Fruit fly (Drosophila melanogaster) whole organism, embryonic: ENCODE data around the gene CG44174.

Source experiments
- Abd-B ChIP-seq: fragments of 200-800 bp; sonication (Bioruptor generic); optimal IDR thresholded peaks from 2 replicates; lab custom pipeline; 2018; ENCODE audit warnings: missing biosample characterization, mild to moderate bottlenecking, missing genetic modification characterization, moderate library complexity
- Asciz ChIP-seq: fragments of 200-800 bp; sonication (Bioruptor generic); optimal IDR thresholded peaks from 2 replicates; lab custom pipeline; 2017; ENCODE audit warnings: missing biosample characterization, mild to moderate bottlenecking, missing genetic modification characterization, missing genetic modification reagents
- Atf3 ChIP-seq: fragments of 200-800 bp; sonication (Bioruptor generic); optimal IDR thresholded peaks from 3 replicates; lab custom pipeline; 2016; ENCODE audit warnings: missing biosample characterization, missing genetic modification characterization
- B-H2 ChIP-seq: fragments of 200-800 bp; sonication (Bioruptor generic); optimal IDR thresholded peaks from 2 replicates; lab custom pipeline; 2018; ENCODE audit warnings: missing biosample characterization, mild to moderate bottlenecking, missing genetic modification characterization
- CG10147 ChIP-seq: fragments of 200-800 bp; sonication (Bioruptor generic); optimal IDR thresholded peaks from 2 replicates; lab custom pipeline; 2019; ENCODE audit warnings: missing biosample characterization, mild to moderate bottlenecking, missing genetic modification characterization, moderate library complexity
- CG10321 ChIP-seq: fragments of 200-800 bp; sonication (Bioruptor generic); IDR thresholded peaks from 2 replicates; pipeline ENCODE4 v1.3.6; 2022; ENCODE audit warnings: missing biosample characterization, missing genetic modification characterization
- CG13287 ChIP-seq: fragments of 200-800 bp; sonication (Bioruptor generic); IDR thresholded peaks from 2 replicates; pipeline ENCODE4 v1.3.6; 2022; ENCODE audit warnings: missing biosample characterization, missing genetic modification characterization; ENCODE audit not compliant: partially characterized antibody
- CG14710 ChIP-seq: fragments of 200-800 bp; sonication (Bioruptor generic); optimal IDR thresholded peaks from 3 replicates; lab custom pipeline; 2019; ENCODE audit warnings: missing biosample characterization, mild to moderate bottlenecking, missing genetic modification characterization, moderate library complexity
- CG17361 ChIP-seq: fragments of 200-800 bp; sonication (Bioruptor generic); IDR thresholded peaks from 3 replicates; pipeline ENCODE4 v1.3.6; 2022; ENCODE audit warnings: missing biosample characterization, missing genetic modification characterization
- CG17385 ChIP-seq: fragments of 200-800 bp; sonication (Bioruptor generic); optimal IDR thresholded peaks from 3 replicates; lab custom pipeline; 2018; ENCODE audit warnings: missing biosample characterization, mild to moderate bottlenecking, missing genetic modification characterization
- CG2712 ChIP-seq: fragments of 200-800 bp; optimal IDR thresholded peaks from 3 replicates; lab custom pipeline; 2019; ENCODE audit warnings: missing biosample characterization, mild to moderate bottlenecking, missing genetic modification characterization, moderate library complexity
- CG3163 ChIP-seq: fragments of 200-800 bp; sonication (Bioruptor generic); optimal IDR thresholded peaks from 3 replicates; lab custom pipeline; 2016; ENCODE audit warnings: missing biosample characterization, missing genetic modification characterization
- CG32767 ChIP-seq: fragments of 200-800 bp; sonication (Bioruptor generic); IDR thresholded peaks from 2 replicates; pipeline ENCODE4 v1.3.6; 2022; ENCODE audit warnings: missing biosample characterization, missing genetic modification characterization
- CG34376 ChIP-seq: fragments of 200-800 bp; sonication (Bioruptor generic); optimal IDR thresholded peaks from 2 replicates; lab custom pipeline; 2018; ENCODE audit warnings: missing biosample characterization, mild to moderate bottlenecking, missing genetic modification characterization
- CG3847 ChIP-seq: fragments of 200-800 bp; sonication (Bioruptor generic); IDR thresholded peaks from 2 replicates; pipeline ENCODE4 v1.3.6; 2022; ENCODE audit warnings: missing biosample characterization, missing genetic modification characterization
- CG3995 ChIP-seq: fragments of 200-800 bp; sonication (Bioruptor generic); optimal IDR thresholded peaks from 3 replicates; lab custom pipeline; 2016; ENCODE audit warnings: missing biosample characterization, missing genetic modification characterization
- CG4328 ChIP-seq: fragments of 200-800 bp; sonication (Bioruptor generic); optimal IDR thresholded peaks from 3 replicates; lab custom pipeline; 2017; ENCODE audit warnings: missing biosample characterization, missing genetic modification reagents, missing genetic modification characterization
- CG4404 ChIP-seq: fragments of 200-800 bp; sonication (Bioruptor generic); IDR thresholded peaks from 2 replicates; pipeline ENCODE4 v1.3.6; 2022; ENCODE audit warnings: missing biosample characterization, missing genetic modification characterization
- CG5245 ChIP-seq: fragments of 200-800 bp; sonication (Bioruptor generic); optimal IDR thresholded peaks from 3 replicates; lab custom pipeline; 2016; ENCODE audit warnings: missing biosample characterization, missing genetic modification characterization
- CG6254 ChIP-seq: fragments of 200-800 bp; sonication (Bioruptor generic); optimal IDR thresholded peaks from 3 replicates; lab custom pipeline; 2017; ENCODE audit warnings: mild to moderate bottlenecking, missing biosample characterization, missing genetic modification reagents, missing genetic modification characterization
- CG6765 ChIP-seq: fragments of 200-800 bp; sonication (Bioruptor generic); optimal IDR thresholded peaks from 3 replicates; lab custom pipeline; 2017; ENCODE audit warnings: missing biosample characterization, mild to moderate bottlenecking, missing genetic modification characterization
- CG6791 ChIP-seq: fragments of 200-800 bp; sonication (Bioruptor generic); IDR thresholded peaks from 3 replicates; pipeline ENCODE4 v1.3.6; 2022; ENCODE audit warnings: missing biosample characterization, missing genetic modification characterization; ENCODE audit not compliant: partially characterized antibody
- CG7372 ChIP-seq: fragments of 200-800 bp; sonication (Bioruptor generic); IDR thresholded peaks from 2 replicates; pipeline ENCODE4 v1.3.6; 2022; ENCODE audit warnings: missing biosample characterization, missing genetic modification characterization
- CG7987 ChIP-seq: fragments of 200-800 bp; sonication (Bioruptor generic); optimal IDR thresholded peaks from 2 replicates; lab custom pipeline; 2018; ENCODE audit warnings: missing biosample characterization, mild to moderate bottlenecking, missing genetic modification characterization, moderate library complexity
- CG8765 ChIP-seq: fragments of 200-800 bp; sonication (Bioruptor generic); IDR thresholded peaks from 2 replicates; pipeline ENCODE4 v1.3.6; 2022; ENCODE audit warnings: missing biosample characterization, missing genetic modification characterization
- CG8944 ChIP-seq: fragments of 200-800 bp; sonication (Bioruptor generic); optimal IDR thresholded peaks from 3 replicates; lab custom pipeline; 2016; ENCODE audit warnings: missing biosample characterization, missing genetic modification characterization
- CHES-1-like ChIP-seq: fragments of 200-800 bp; sonication (Bioruptor generic); optimal IDR thresholded peaks from 2 replicates; lab custom pipeline; 2016; ENCODE audit warnings: missing biosample characterization, missing genetic modification characterization
- Dp ChIP-seq: fragments of 200-800 bp; sonication (Bioruptor generic); optimal IDR thresholded peaks from 2 replicates; lab custom pipeline; 2018; ENCODE audit warnings: missing biosample characterization, mild to moderate bottlenecking, missing genetic modification characterization, moderate library complexity
- Hand ChIP-seq: fragments of 200-800 bp; sonication (Bioruptor generic); optimal IDR thresholded peaks from 2 replicates; lab custom pipeline; 2017; ENCODE audit warnings: mild to moderate bottlenecking, missing biosample characterization, missing genetic modification reagents, missing genetic modification characterization
- Med ChIP-seq: fragments of 200-800 bp; sonication (Bioruptor generic); peaks from one replicate; lab custom pipeline; 2016; ENCODE audit warnings: missing biosample characterization, missing genetic modification characterization, mild to moderate bottlenecking, inconsistent platforms, moderate library complexity
- PHDP ChIP-seq: fragments of 200-800 bp; sonication (Bioruptor generic); optimal IDR thresholded peaks from 3 replicates; lab custom pipeline; 2018; ENCODE audit warnings: missing biosample characterization, mild to moderate bottlenecking, missing genetic modification characterization, moderate library complexity
- Ssrp ChIP-seq: fragments of 200-800 bp; sonication (Bioruptor generic); optimal IDR thresholded peaks from 2 replicates; lab custom pipeline; 2018; ENCODE audit warnings: missing biosample characterization, mild to moderate bottlenecking, missing genetic modification characterization, moderate library complexity
- TFAM ChIP-seq: fragments of 200-800 bp; sonication (Bioruptor generic); optimal IDR thresholded peaks from 2 replicates; lab custom pipeline; 2017; ENCODE audit warnings: missing biosample characterization, missing genetic modification characterization, inconsistent platforms
- abd-A ChIP-seq: fragments of 200-800 bp; sonication (Bioruptor generic); optimal IDR thresholded peaks from 3 replicates; lab custom pipeline; 2019; ENCODE audit warnings: missing biosample characterization, mild to moderate bottlenecking, missing genetic modification characterization, moderate library complexity
- bbx ChIP-seq: fragments of 200-800 bp; sonication (Bioruptor generic); IDR thresholded peaks from 2 replicates; pipeline ENCODE4 v1.3.6; 2022; ENCODE audit warnings: missing biosample characterization, missing genetic modification characterization; ENCODE audit not compliant: partially characterized antibody
- cas ChIP-seq: fragments of 200-800 bp; sonication (Bioruptor generic); IDR thresholded peaks from 2 replicates; pipeline ENCODE4 v1.3.6; 2022; ENCODE audit warnings: missing biosample characterization, missing genetic modification characterization
- esg ChIP-seq: fragments of 200-800 bp; sonication (Bioruptor generic); conservative IDR thresholded peaks from 2 replicates; pipeline ENCODE4 v1.3.6; 2022; ENCODE audit warnings: missing biosample characterization, missing genetic modification characterization
- ftz-f1 ChIP-seq: fragments of 200-800 bp; sonication (Bioruptor generic); optimal IDR thresholded peaks from 2 replicates; lab custom pipeline; 2016; ENCODE audit warnings: missing biosample characterization, missing genetic modification characterization
- gcm ChIP-seq: fragments of 200-800 bp; sonication (Bioruptor generic); optimal IDR thresholded peaks from 2 replicates; lab custom pipeline; 2019; ENCODE audit warnings: missing biosample characterization, mild to moderate bottlenecking, missing genetic modification characterization, moderate library complexity
- gcm2 ChIP-seq: fragments of 200-800 bp; sonication (Bioruptor generic); optimal IDR thresholded peaks from 2 replicates; lab custom pipeline; 2016; ENCODE audit warnings: missing biosample characterization, missing genetic modification characterization
- ham ChIP-seq: fragments of 200-800 bp; sonication (Bioruptor generic); IDR thresholded peaks from 2 replicates; pipeline ENCODE4 v1.3.6; 2022; ENCODE audit warnings: missing biosample characterization, missing genetic modification characterization
- lmd ChIP-seq: fragments of 200-800 bp; sonication (Bioruptor generic); IDR thresholded peaks from 2 replicates; pipeline ENCODE4 v1.3.6; 2022; ENCODE audit warnings: missing biosample characterization, missing genetic modification characterization
- pan ChIP-seq, 4 experiments: fragments of >200 bp in 3 of 4; fragments of 200-800 bp in 1 of 4; sonication (Bioruptor generic) in 1 of 4; optimal IDR thresholded peaks in 3 of 4; IDR thresholded peaks in 1 of 4; 2 replicates each; pipeline versions ENCODE4 v1.3.6 to Lab custom; 2017 to 2022; ENCODE audit warnings: missing biosample characterization in 2 of 4, missing genetic modification characterization in 2 of 4, mixed read lengths in 1 of 4
- peb ChIP-seq: fragments of 200-800 bp; sonication (Bioruptor generic); IDR thresholded peaks from 2 replicates; pipeline ENCODE4 v1.3.6; 2022; ENCODE audit warnings: missing biosample characterization, missing genetic modification characterization
- pita ChIP-seq: fragments of 200-800 bp; sonication (Bioruptor generic); optimal IDR thresholded peaks from 2 replicates; lab custom pipeline; 2017; ENCODE audit warnings: missing biosample characterization, mild to moderate bottlenecking, missing genetic modification characterization
- unpg ChIP-seq: fragments of 200-800 bp; sonication (Bioruptor generic); optimal IDR thresholded peaks from 3 replicates; lab custom pipeline; 2018; ENCODE audit warnings: missing biosample characterization, mild to moderate bottlenecking, missing genetic modification characterization, moderate library complexity
- z ChIP-seq: fragments of 200-800 bp; sonication (Bioruptor generic); IDR thresholded peaks from 3 replicates; pipeline ENCODE4 v1.3.6; 2022; ENCODE audit warnings: missing biosample characterization, missing genetic modification characterization
- zen2 ChIP-seq: fragments of 200-800 bp; sonication (Bioruptor generic); IDR thresholded peaks from 3 replicates; pipeline ENCODE4 v1.3.6; 2022; ENCODE audit warnings: missing biosample characterization, missing genetic modification characterization; ENCODE audit not compliant: partially characterized antibody
- zfh1 ChIP-seq: fragments of 200-800 bp; sonication (Bioruptor generic); IDR thresholded peaks from 3 replicates; pipeline ENCODE4 v1.3.6; 2022; ENCODE audit warnings: missing biosample characterization, missing genetic modification characterization

The CG44174 gene

dm6 chr3R:19326043-19326805 is 28.7 kb upstream of the CG44174 start, which contains the start of gene Delta (continued):
- TF ChIP-seq Abd-B (GFP tag; lab: Kevin White, UChicago) (no peak), CG8944 (GFP tag; lab: Kevin White, UChicago) (no peak), ham (no peak), Ssrp (tag; lab: Kevin White, UChicago) (no peak), CG32767 (GFP tag; lab: Robert Waterston, UW) (no peak), B-H2 (GFP tag; lab: Kevin White, UChicago) (no peak), CG4404 (no peak), CG10321 (no peak), TFAM (GFP tag; lab: Kevin White, UChicago) (no peak), CG6254 (GFP tag; lab: Kevin White, UChicago) (no peak), ftz-f1 (GFP tag; lab: Kevin White, UChicago) (no peak), zfh1 (GFP tag; lab: Robert Waterston, UW) (0 out of 3 replicates have a peak, but pooled peaks have one; percentile 44), CG3995 (GFP tag; lab: Kevin White, UChicago) (no peak), cas (GFP tag; lab: Robert Waterston, UW) (no peak), peb (GFP tag; lab: Robert Waterston, UW) (no peak), gcm2 (GFP tag; lab: Kevin White, UChicago) (no peak), Hand (GFP tag; lab: Kevin White, UChicago) (no peak), CG13287 (no peak; the same call in 1 of the 2 replicates), CG10147 (no peak), Med (GFP tag; lab: Kevin White, UChicago) (peak; percentile 89), zen2 (no peak), CG17361 (GFP tag; lab: Robert Waterston, UW) (no peak), CG4328 (GFP tag; lab: Kevin White, UChicago) (no peak), pita (GFP tag; lab: Kevin White, UChicago) (no peak), CG7987 (GFP tag; lab: Kevin White, UChicago) (no peak), PHDP (peak; percentile 27), CG14710 (tag; lab: Kevin White, UChicago) (peak; percentile 31), CG2712 (tag; lab: Kevin White, UChicago) (peak; percentile 41), abd-A (tag; lab: Kevin White, UChicago) (no peak), CHES-1-like (GFP tag; lab: Kevin White, UChicago) (no peak), lmd (no peak), z (GFP tag; lab: Robert Waterston, UW) (no peak), CG17385 (no peak), CG34376 (GFP tag; lab: Kevin White, UChicago) (no peak), CG3163 (no peak), Dp (no peak), CG6765 (GFP tag; lab: Kevin White, UChicago) (no peak), esg (no peak), CG3847 (0 out of 2 replicates have a peak, but pooled peaks have one; percentile 12), pan (optimal IDR thresholded peaks at IDR 0.05; lab: Kevin White, UChicago) (no peak), pan (GFP tag; optimal IDR thresholded peaks at IDR 0.05 in 1 of 2, IDR thresholded peaks at IDR 0.05 in 1 of 2) (no peak), CG8765 (GFP tag; lab: Robert Waterston, UW) (no peak), CG6791 (GFP tag; lab: Robert Waterston, UW) (peak; percentile 64; the same call in 2 of the 3 replicates), gcm (GFP tag; lab: Kevin White, UChicago) (no peak), unpg (GFP tag; lab: Kevin White, UChicago) (peak; percentile 39), Asciz (no peak), CG5245 (no peak), bbx (peak; percentile 58), Atf3 (GFP tag; lab: Kevin White, UChicago) (no peak), CG7372 (no peak)
